Fruit fly (Drosophila melanogaster) whole organism, wandering third instar larva: Measurements from ENCODE around the gene Pax.

Source experiments
- Abd-B ChIP-seq: fragments of >200 bp; optimal IDR thresholded peaks from 2 replicates; lab custom pipeline; 2017; ENCODE audit warnings: missing biosample characterization, missing genetic modification characterization
- Dif ChIP-seq: fragments of 200-275, 200-300 bp; sonication (Bioruptor generic); optimal IDR thresholded peaks from 2 replicates; lab custom pipeline; 2018; ENCODE audit warnings: missing biosample characterization, missing genetic modification characterization; ENCODE audit not compliant: partially characterized antibody
- Vsx2 ChIP-seq: fragments of 200-300, 225-300 bp; sonication (Bioruptor generic); optimal IDR thresholded peaks from 2 replicates; lab custom pipeline; 2018; ENCODE audit warnings: missing biosample characterization, missing genetic modification characterization; ENCODE audit not compliant: partially characterized antibody
- brk ChIP-seq: fragments of 200-800 bp; sonication (Bioruptor generic); optimal IDR thresholded peaks from 2 replicates; lab custom pipeline; 2016; ENCODE audit warnings: missing biosample characterization, mild to moderate bottlenecking, missing genetic modification characterization
- dl ChIP-seq, 2 experiments: fragments of 175-275, 200-275 bp in 1 of 2; fragments of 200-275 bp in 1 of 2; sonication (Bioruptor generic); optimal IDR thresholded peaks; lab custom pipeline; 2018; ENCODE audit warnings: mild to moderate bottlenecking in 2 of 2, missing biosample characterization in 2 of 2, missing genetic modification characterization in 2 of 2, moderate library complexity in 2 of 2; ENCODE audit not compliant: partially characterized antibody in 2 of 2, insufficient read depth in 1 of 2
- dmrt93B ChIP-seq: fragments of 200-800 bp; sonication (Bioruptor generic); optimal IDR thresholded peaks from 2 replicates; lab custom pipeline; 2018; ENCODE audit warnings: missing biosample characterization, mild to moderate bottlenecking, missing genetic modification characterization
- foxo ChIP-seq, 2 experiments: fragments of 200-800 bp; sonication (Bioruptor generic); optimal IDR thresholded peaks; 2 replicates in 1 of 2; 3 replicates in 1 of 2; lab custom pipeline; 2016 to 2017; ENCODE audit warnings: missing biosample characterization in 2 of 2, missing genetic modification characterization in 2 of 2
- fru ChIP-seq: fragments of 200-800 bp; sonication (Bioruptor generic); optimal IDR thresholded peaks from 3 replicates; lab custom pipeline; 2016; ENCODE audit warnings: missing biosample characterization, mild to moderate bottlenecking, missing genetic modification characterization
- pan ChIP-seq: fragments of >200 bp; optimal IDR thresholded peaks from 2 replicates; lab custom pipeline; 2017
- rgr ChIP-seq: fragments of 200-800 bp; sonication (Bioruptor generic); optimal IDR thresholded peaks from 3 replicates; lab custom pipeline; 2016; ENCODE audit warnings: missing biosample characterization, mild to moderate bottlenecking, missing genetic modification characterization
- sv ChIP-seq: fragments of 200-800 bp; sonication (Bioruptor generic); optimal IDR thresholded peaks from 3 replicates; lab custom pipeline; 2016; ENCODE audit warnings: missing biosample characterization, missing genetic modification characterization

dm6 chr2L:19444734-19445140, 18.3 kb upstream of the Pax start, which contains the start of gene Hs2st:
- TF ChIP-seq foxo (GFP tag; optimal IDR thresholded peaks at IDR 0.05; lab: Kevin White, UChicago), result peak; percentile 57 to 97
- no peak for TF ChIP-seq pan (lab: Kevin White, UChicago)
- no peak for TF ChIP-seq Abd-B (GFP tag; lab: Kevin White, UChicago)
- TF ChIP-seq dmrt93B (GFP tag; lab: Kevin White, UChicago), result peak; percentile 94
- no peak for TF ChIP-seq brk (GFP tag; lab: Kevin White, UChicago)
- TF ChIP-seq Dif (GFP tag; lab: Kevin White, UChicago), result no peak
- TF ChIP-seq dl (GFP tag; optimal IDR thresholded peaks at IDR 0.05; lab: Kevin White, UChicago; ENCODE audit: insufficient read depth in 1 of 2, partially characterized antibody in 2 of 2), result no peak
- TF ChIP-seq sv (GFP tag; lab: Kevin White, UChicago), result peak; percentile 94
- peak; percentile 96 for TF ChIP-seq rgr (GFP tag; lab: Kevin White, UChicago)
- TF ChIP-seq Vsx2 (GFP tag; lab: Kevin White, UChicago), result no peak
- TF ChIP-seq fru, result peak; percentile 95
